Worm (Caenorhabditis elegans) whole organism, early embryonic: Measurements from ENCODE around the gene F33A8.7.

ENCODE experiments used
- B0310.2 ChIP-seq: sonication (generic microtip); optimal IDR thresholded peaks from 2 replicates; lab custom pipeline; 2016; ENCODE audit warnings: mild to moderate bottlenecking, missing genetic modification characterization, missing compliant biosample characterization
- F13C5.2 ChIP-seq: sonication (generic microtip); optimal IDR thresholded peaks from 2 replicates; lab custom pipeline; 2017; ENCODE audit warnings: mild to moderate bottlenecking, missing genetic modification characterization, inconsistent platforms, missing compliant biosample characterization
- aly-1 ChIP-seq: sonication (generic microtip); optimal IDR thresholded peaks from 2 replicates; lab custom pipeline; 2016; ENCODE audit warnings: missing genetic modification characterization, missing compliant biosample characterization
- ama-1 ChIP-seq: fragments of 150-350 bp; optimal IDR thresholded peaks from 2 replicates; lab custom pipeline; 2014
- ceh-13 ChIP-seq: fragments of 200-800 bp; sonication (Bioruptor generic); optimal IDR thresholded peaks from 2 replicates; lab custom pipeline; 2018; ENCODE audit warnings: mild to moderate bottlenecking, missing genetic modification characterization, missing compliant biosample characterization
- ceh-36 ChIP-seq: sonication (generic microtip); optimal IDR thresholded peaks from 2 replicates; lab custom pipeline; 2016; ENCODE audit warnings: missing genetic modification characterization, inconsistent platforms, missing compliant biosample characterization
- ets-7 ChIP-seq: sonication (generic microtip); optimal IDR thresholded peaks from 2 replicates; lab custom pipeline; 2016; ENCODE audit warnings: missing genotype, missing genetic modification characterization, missing compliant biosample characterization
- flt-1 ChIP-seq: fragments of 200-800 bp; sonication (Bioruptor generic); IDR thresholded peaks from 2 replicates; pipeline ENCODE4 v1.3.6; 2022; ENCODE audit warnings: missing genetic modification characterization, missing compliant biosample characterization
- hmbx-1 ChIP-seq: sonication (generic microtip); optimal IDR thresholded peaks from 2 replicates; lab custom pipeline; 2016; ENCODE audit warnings: mild to moderate bottlenecking, missing genetic modification characterization, missing compliant biosample characterization
- hmg-4 ChIP-seq: fragments of 200-800 bp; sonication (Bioruptor generic); optimal IDR thresholded peaks from 2 replicates; lab custom pipeline; 2018; ENCODE audit warnings: mild to moderate bottlenecking, missing genetic modification characterization, missing compliant biosample characterization
- hnd-1 ChIP-seq: sonication (generic microtip); optimal IDR thresholded peaks from 2 replicates; lab custom pipeline; 2016; ENCODE audit warnings: missing genetic modification characterization, missing compliant biosample characterization
- pes-1 ChIP-seq: fragments of 200-800 bp; sonication (Bioruptor generic); IDR thresholded peaks from 2 replicates; pipeline ENCODE4 v1.3.6; 2022; ENCODE audit warnings: missing genetic modification reagents, missing genetic modification characterization, missing compliant biosample characterization
- scrt-1 ChIP-seq: fragments of 200-800 bp; sonication (Bioruptor generic); IDR thresholded peaks from 2 replicates; pipeline ENCODE4 v1.3.6; 2022; ENCODE audit warnings: missing genetic modification characterization, missing compliant biosample characterization
- sea-1 ChIP-seq: fragments of 200-800 bp; sonication (Bioruptor generic); conservative IDR thresholded peaks from 2 replicates; pipeline ENCODE4 v1.3.6; 2022; ENCODE audit warnings: missing genetic modification characterization, missing compliant biosample characterization
- tbx-11 ChIP-seq: fragments of 200-800 bp; sonication (Bioruptor generic); IDR thresholded peaks from 2 replicates; pipeline ENCODE4 v1.3.6; 2022; ENCODE audit warnings: missing genetic modification characterization, missing compliant biosample characterization
- tbx-37 ChIP-seq: fragments of 200-800 bp; sonication (Bioruptor generic); conservative IDR thresholded peaks from 2 replicates; pipeline ENCODE4 v1.3.6; 2022; ENCODE audit warnings: missing genetic modification reagents, missing genetic modification characterization, missing compliant biosample characterization
- tra-4 ChIP-seq: sonication (generic microtip); optimal IDR thresholded peaks from 2 replicates; lab custom pipeline; 2017; ENCODE audit warnings: missing genetic modification characterization, missing compliant biosample characterization

F33A8.7 gene

ce11 chrII:11025566-11025965, at the start of gene F33A8.7:
Gene F33A8.7, minus strand, starts transcription at chrII:11025666.
- TF ChIP-seq tbx-11 (GFP tag; lab: Robert Waterston, UW): no peak
- no peak for TF ChIP-seq ceh-36 (tag; lab: Kevin White, UChicago)
- no peak for TF ChIP-seq scrt-1 (GFP tag; lab: Robert Waterston, UW)
- TF ChIP-seq ets-7 (tag; lab: Kevin White, UChicago): no peak
- no peak for TF ChIP-seq sea-1 (GFP tag; lab: Robert Waterston, UW)
- TF ChIP-seq flt-1 (GFP tag; lab: Robert Waterston, UW): no peak
- TF ChIP-seq tra-4 (tag; lab: Kevin White, UChicago): no peak
- TF ChIP-seq ama-1 (lab: Kevin White, UChicago): no peak
- no peak for TF ChIP-seq tbx-37
- no peak for TF ChIP-seq hnd-1 (tag; lab: Kevin White, UChicago)

ce11 chrII:11072565-11072964, 47.1 kb upstream of the F33A8.7 start:
- TF ChIP-seq tra-4 (tag; lab: Kevin White, UChicago) (no peak), tbx-37 (no peak)

ce11 chrII:11064191-11064695, 38.8 kb upstream of the F33A8.7 start:
- TF ChIP-seq ceh-36 (tag; lab: Kevin White, UChicago) (no peak), flt-1 (GFP tag; lab: Robert Waterston, UW) (no peak), tbx-37 (no peak)

ce11 chrII:11057256-11057655, 31.8 kb upstream of the F33A8.7 start:
- no peak for TF ChIP-seq hmbx-1
- no peak for TF ChIP-seq aly-1 (tag; lab: Kevin White, UChicago)
- TF ChIP-seq F13C5.2 (tag; lab: Kevin White, UChicago): no peak
- TF ChIP-seq tra-4 (tag; lab: Kevin White, UChicago): no peak
- no peak for TF ChIP-seq ama-1 (lab: Kevin White, UChicago)
- TF ChIP-seq ets-7 (tag; lab: Kevin White, UChicago): no peak
- no peak for TF ChIP-seq hnd-1 (tag; lab: Kevin White, UChicago)
- TF ChIP-seq sea-1 (GFP tag; lab: Robert Waterston, UW): no peak
- TF ChIP-seq pes-1: no peak
- no peak for TF ChIP-seq hmg-4 (GFP tag; lab: Kevin White, UChicago)
- no peak for TF ChIP-seq tbx-37
- TF ChIP-seq ceh-36 (tag; lab: Kevin White, UChicago): no peak
- TF ChIP-seq tbx-11 (GFP tag; lab: Robert Waterston, UW): no peak
- TF ChIP-seq ceh-13 (GFP tag; lab: Kevin White, UChicago): no peak
- no peak for TF ChIP-seq B0310.2 (tag; lab: Kevin White, UChicago)

ce11 chrII:11055223-11055622, 29.8 kb upstream of the F33A8.7 start, which contains the start of gene F45E10.2:
Gene F45E10.2, minus strand, starts transcription at chrII:11055323.
- TF ChIP-seq sea-1 (GFP tag; lab: Robert Waterston, UW) (no peak), hmbx-1 (no peak), hmg-4 (GFP tag; lab: Kevin White, UChicago) (no peak), tra-4 (tag; lab: Kevin White, UChicago) (no peak), ceh-13 (GFP tag; lab: Kevin White, UChicago) (no peak), pes-1 (no peak), hnd-1 (tag; lab: Kevin White, UChicago) (no peak), ets-7 (tag; lab: Kevin White, UChicago) (no peak), scrt-1 (GFP tag; lab: Robert Waterston, UW) (no peak)

- no peak for TF ChIP-seq hmbx-1
- TF ChIP-seq ama-1 (lab: Kevin White, UChicago): no peak
- TF ChIP-seq tbx-37: no peak
- no peak for TF ChIP-seq sea-1 (GFP tag; lab: Robert Waterston, UW)
- no peak for TF ChIP-seq ets-7 (tag; lab: Kevin White, UChicago)
- no peak for TF ChIP-seq pes-1
- TF ChIP-seq B0310.2 (tag; lab: Kevin White, UChicago): no peak
- no peak for TF ChIP-seq aly-1 (tag; lab: Kevin White, UChicago)
- TF ChIP-seq flt-1 (GFP tag; lab: Robert Waterston, UW): no peak
- TF ChIP-seq F13C5.2 (tag; lab: Kevin White, UChicago): no peak
- TF ChIP-seq ceh-13 (GFP tag; lab: Kevin White, UChicago): no peak
- TF ChIP-seq hnd-1 (tag; lab: Kevin White, UChicago): no peak
- no peak for TF ChIP-seq hmg-4 (GFP tag; lab: Kevin White, UChicago)
- TF ChIP-seq scrt-1 (GFP tag; lab: Robert Waterston, UW): no peak
- TF ChIP-seq tbx-11 (GFP tag; lab: Robert Waterston, UW): no peak
- TF ChIP-seq ceh-36 (tag; lab: Kevin White, UChicago): no peak
- no peak for TF ChIP-seq tra-4 (tag; lab: Kevin White, UChicago)
Measured at ce11 chrII:11052526-11052925, 27.1 kb upstream of the F33A8.7 start.

- TF ChIP-seq scrt-1 (GFP tag; lab: Robert Waterston, UW): no peak
- no peak for TF ChIP-seq pes-1
- TF ChIP-seq ama-1 (lab: Kevin White, UChicago): no peak
- TF ChIP-seq F13C5.2 (tag; lab: Kevin White, UChicago): no peak
- TF ChIP-seq tra-4 (tag; lab: Kevin White, UChicago): no peak
- TF ChIP-seq B0310.2 (tag; lab: Kevin White, UChicago): no peak
- TF ChIP-seq ceh-13 (GFP tag; lab: Kevin White, UChicago): no peak
- no peak for TF ChIP-seq aly-1 (tag; lab: Kevin White, UChicago)
- no peak for TF ChIP-seq flt-1 (GFP tag; lab: Robert Waterston, UW)
- TF ChIP-seq ceh-36 (tag; lab: Kevin White, UChicago): no peak
- no peak for TF ChIP-seq hmbx-1
- no peak for TF ChIP-seq tbx-37
- no peak for TF ChIP-seq sea-1 (GFP tag; lab: Robert Waterston, UW)
- TF ChIP-seq hmg-4 (GFP tag; lab: Kevin White, UChicago): no peak
- no peak for TF ChIP-seq ets-7 (tag; lab: Kevin White, UChicago)
- no peak for TF ChIP-seq hnd-1 (tag; lab: Kevin White, UChicago)
- TF ChIP-seq tbx-11 (GFP tag; lab: Robert Waterston, UW): no peak
Measured at ce11 chrII:11050678-11051077, 25.2 kb upstream of the F33A8.7 start.
